Fruit fly (Drosophila melanogaster) whole organism, prepupa: Measurements from ENCODE around the gene Shawn.

ENCODE experiments used
- CG1621 ChIP-seq: fragments of 200-800 bp; sonication (Bioruptor generic); optimal IDR thresholded peaks from 3 replicates; lab custom pipeline; 2018; ENCODE audit warnings: missing biosample characterization, mild to moderate bottlenecking, missing genetic modification characterization
- CG3032 ChIP-seq: fragments of 200-800 bp; optimal IDR thresholded peaks from 2 replicates; lab custom pipeline; 2019; ENCODE audit warnings: missing biosample characterization, mild to moderate bottlenecking, missing genetic modification characterization, moderate library complexity
- CG3919 ChIP-seq: fragments of 200-800 bp; sonication (Bioruptor generic); optimal IDR thresholded peaks from 3 replicates; lab custom pipeline; 2016; ENCODE audit warnings: missing biosample characterization, missing genetic modification characterization
- CG6163 ChIP-seq: fragments of 200-800 bp; sonication (Bioruptor generic); IDR thresholded peaks from 3 replicates; pipeline ENCODE4 v1.3.6; 2022; ENCODE audit warnings: missing biosample characterization, missing genetic modification characterization
- CG8632 ChIP-seq: fragments of 200-800 bp; sonication (Bioruptor generic); optimal IDR thresholded peaks from 3 replicates; lab custom pipeline; 2016; ENCODE audit warnings: missing biosample characterization, missing genetic modification characterization
- Eip75B ChIP-seq: fragments of 200-800 bp; sonication (Bioruptor generic); optimal IDR thresholded peaks from 3 replicates; lab custom pipeline; 2016; ENCODE audit warnings: missing biosample characterization, missing genetic modification characterization
- Hr39 ChIP-seq: fragments of 200-800 bp; sonication (Bioruptor generic); optimal IDR thresholded peaks from 2 replicates; lab custom pipeline; 2016; ENCODE audit warnings: missing biosample characterization, missing genetic modification characterization
- Met ChIP-seq: fragments of 200-800 bp; sonication (Bioruptor generic); optimal IDR thresholded peaks from 3 replicates; lab custom pipeline; 2016; ENCODE audit warnings: missing biosample characterization, missing genetic modification characterization
- Smox ChIP-seq: fragments of 200-800 bp; sonication (Bioruptor generic); optimal IDR thresholded peaks from 3 replicates; lab custom pipeline; 2016; ENCODE audit warnings: missing biosample characterization, missing genetic modification characterization
- Sox102F ChIP-seq: fragments of 200-800 bp; sonication (Bioruptor generic); optimal IDR thresholded peaks from 2 replicates; lab custom pipeline; 2016; ENCODE audit warnings: missing biosample characterization, mild to moderate bottlenecking, missing genetic modification characterization
- dac ChIP-seq: fragments of 200-800 bp; sonication (Bioruptor generic); optimal IDR thresholded peaks from 2 replicates; lab custom pipeline; 2017; ENCODE audit warnings: missing biosample characterization, mild to moderate bottlenecking, missing genetic modification characterization

dm6 chrX:19645873-19646541 lies 34.7 kb downstream of the Shawn start, which contains the start of gene Arp10:
- no peak for TF ChIP-seq CG6163 (GFP tag; lab: Robert Waterston, UW)
- no peak for TF ChIP-seq dac (GFP tag; lab: Kevin White, UChicago)
- no peak for TF ChIP-seq CG8632 (GFP tag; lab: Kevin White, UChicago)
- no peak for TF ChIP-seq CG3919 (GFP tag; lab: Kevin White, UChicago)
- TF ChIP-seq Met (GFP tag; lab: Kevin White, UChicago): no peak
- TF ChIP-seq Sox102F (GFP tag; lab: Kevin White, UChicago): no peak
- TF ChIP-seq CG3032 (tag; lab: Kevin White, UChicago): peak; percentile 12
- no peak for TF ChIP-seq Smox (GFP tag; lab: Kevin White, UChicago)
- TF ChIP-seq Eip75B (GFP tag; lab: Kevin White, UChicago): no peak
- TF ChIP-seq Hr39: no peak
- no peak for TF ChIP-seq CG1621 (tag; lab: Kevin White, UChicago)
